Fruit fly (Drosophila melanogaster) whole organism, embryonic: ENCODE data around the gene CG13984.

Experiments
- ATbp ChIP-seq: fragments of 200-800 bp; sonication (Bioruptor generic); optimal IDR thresholded peaks from 2 replicates; lab custom pipeline; 2017; ENCODE audit warnings: missing biosample characterization, mild to moderate bottlenecking, missing genetic modification characterization, missing genetic modification reagents
- BtbVII ChIP-seq: fragments of 200-800 bp; sonication (Bioruptor generic); optimal IDR thresholded peaks from 3 replicates; lab custom pipeline; 2017; ENCODE audit warnings: missing biosample characterization, mild to moderate bottlenecking, missing genetic modification characterization
- CG10366 ChIP-seq: fragments of 200-800 bp; sonication (Bioruptor generic); IDR thresholded peaks from 2 replicates; pipeline ENCODE4 v1.3.6; 2022; ENCODE audit warnings: missing biosample characterization, missing genetic modification characterization
- CG12155 ChIP-seq: fragments of 200-800 bp; sonication (Bioruptor generic); optimal IDR thresholded peaks from 3 replicates; lab custom pipeline; 2016; ENCODE audit warnings: missing biosample characterization, missing genetic modification characterization
- CG12236 ChIP-seq: fragments of 200-800 bp; sonication (Bioruptor generic); optimal IDR thresholded peaks from 2 replicates; lab custom pipeline; 2016; ENCODE audit warnings: missing biosample characterization, missing genetic modification characterization
- CG12391 ChIP-seq: fragments of 200-800 bp; sonication (Bioruptor generic); optimal IDR thresholded peaks from 3 replicates; lab custom pipeline; 2018; ENCODE audit warnings: missing biosample characterization, mild to moderate bottlenecking, missing genetic modification characterization, moderate library complexity
- CG12744 ChIP-seq: fragments of 200-800 bp; sonication (Bioruptor generic); optimal IDR thresholded peaks from 2 replicates; lab custom pipeline; 2016; ENCODE audit warnings: missing biosample characterization, missing genetic modification characterization
- CG12769 ChIP-seq: fragments of 200-800 bp; sonication (Bioruptor generic); optimal IDR thresholded peaks from 2 replicates; lab custom pipeline; 2019; ENCODE audit warnings: missing biosample characterization, mild to moderate bottlenecking, missing genetic modification characterization, moderate library complexity
- CG15073 ChIP-seq: fragments of 200-800 bp; sonication (Bioruptor generic); optimal IDR thresholded peaks from 2 replicates; lab custom pipeline; 2016; ENCODE audit warnings: missing biosample characterization, missing genetic modification characterization
- CG1603 ChIP-seq: fragments of 200-800 bp; sonication (Bioruptor generic); optimal IDR thresholded peaks from 2 replicates; lab custom pipeline; 2019; ENCODE audit warnings: missing biosample characterization, mild to moderate bottlenecking, missing genetic modification characterization, moderate library complexity
- CG17385 ChIP-seq: fragments of 200-800 bp; sonication (Bioruptor generic); optimal IDR thresholded peaks from 3 replicates; lab custom pipeline; 2018; ENCODE audit warnings: missing biosample characterization, mild to moderate bottlenecking, missing genetic modification characterization
- CG2116 ChIP-seq: fragments of 200-800 bp; sonication (Bioruptor generic); optimal IDR thresholded peaks from 3 replicates; lab custom pipeline; 2018; ENCODE audit warnings: missing biosample characterization, mild to moderate bottlenecking, missing genetic modification characterization
- CG33557 ChIP-seq: fragments of 200-800 bp; sonication (Bioruptor generic); optimal IDR thresholded peaks from 2 replicates; lab custom pipeline; 2019; ENCODE audit warnings: missing biosample characterization, mild to moderate bottlenecking, missing genetic modification characterization, moderate library complexity
- CG3407 ChIP-seq: fragments of 200-800 bp; sonication (Bioruptor generic); optimal IDR thresholded peaks from 2 replicates; lab custom pipeline; 2018; ENCODE audit warnings: missing biosample characterization, mild to moderate bottlenecking, missing genetic modification characterization
- CG7928 ChIP-seq: fragments of 200-800 bp; sonication (Bioruptor generic); optimal IDR thresholded peaks from 2 replicates; lab custom pipeline; 2017; ENCODE audit warnings: missing biosample characterization, mild to moderate bottlenecking, missing genetic modification characterization
- CG8924 ChIP-seq: fragments of 200-800 bp; optimal IDR thresholded peaks from 3 replicates; lab custom pipeline; 2019; ENCODE audit warnings: missing biosample characterization, mild to moderate bottlenecking, missing genetic modification characterization, moderate library complexity
- CG9609 ChIP-seq: fragments of 200-800 bp; sonication (Bioruptor generic); optimal IDR thresholded peaks from 3 replicates; lab custom pipeline; 2016; ENCODE audit warnings: missing biosample characterization, missing genetic modification characterization
- CG9817 ChIP-seq: fragments of 200-800 bp; sonication (Bioruptor generic); optimal IDR thresholded peaks from 2 replicates; lab custom pipeline; 2018; ENCODE audit warnings: missing biosample characterization, mild to moderate bottlenecking, missing genetic modification characterization, moderate library complexity
- CG9876 ChIP-seq: fragments of 200-800 bp; sonication (Bioruptor generic); optimal IDR thresholded peaks from 2 replicates; lab custom pipeline; 2016; ENCODE audit warnings: missing biosample characterization, missing genetic modification characterization
- D19B ChIP-seq: fragments of 200-800 bp; sonication (Bioruptor generic); optimal IDR thresholded peaks from 2 replicates; lab custom pipeline; 2017; ENCODE audit warnings: missing biosample characterization, mild to moderate bottlenecking, missing genetic modification characterization
- ERR ChIP-seq: fragments of 200-800 bp; sonication (Bioruptor generic); optimal IDR thresholded peaks from 2 replicates; lab custom pipeline; 2016; ENCODE audit warnings: missing biosample characterization, missing genetic modification characterization
- Fer1 ChIP-seq: fragments of 200-800 bp; sonication (Bioruptor generic); optimal IDR thresholded peaks from 2 replicates; lab custom pipeline; 2017; ENCODE audit warnings: missing biosample characterization, mild to moderate bottlenecking, missing genetic modification characterization
- HLH4C ChIP-seq: fragments of 200-800 bp; sonication (Bioruptor generic); IDR thresholded peaks from 3 replicates; pipeline ENCODE4 v1.3.6; 2022; ENCODE audit warnings: missing biosample characterization, missing genetic modification characterization; ENCODE audit not compliant: partially characterized antibody
- HLH54F ChIP-seq: fragments of 200-800 bp; sonication (Bioruptor generic); optimal IDR thresholded peaks from 3 replicates; lab custom pipeline; 2016; ENCODE audit warnings: missing biosample characterization, missing genetic modification characterization
- HmgD ChIP-seq: fragments of 200-800 bp; sonication (Bioruptor generic); optimal IDR thresholded peaks from 3 replicates; lab custom pipeline; 2016; ENCODE audit warnings: missing biosample characterization, missing genetic modification characterization
- Lim3 ChIP-seq: fragments of 200-800 bp; sonication (Bioruptor generic); IDR thresholded peaks from 2 replicates; pipeline ENCODE4 v1.3.6; 2022; ENCODE audit warnings: missing biosample characterization, missing genetic modification characterization
- Myb ChIP-seq: fragments of 200-800 bp; sonication (Bioruptor generic); optimal IDR thresholded peaks from 2 replicates; lab custom pipeline; 2016; ENCODE audit warnings: missing biosample characterization, missing genetic modification characterization
- Nf-YA ChIP-seq: fragments of 200-800 bp; sonication (Bioruptor generic); IDR thresholded peaks from 2 replicates; pipeline ENCODE4 v1.3.6; 2022; ENCODE audit warnings: missing biosample characterization, missing genetic modification characterization
- Opbp ChIP-seq: fragments of 200-800 bp; sonication (Bioruptor generic); IDR thresholded peaks from 3 replicates; pipeline ENCODE4 v1.3.6; 2022; ENCODE audit warnings: missing biosample characterization, missing genetic modification characterization; ENCODE audit not compliant: partially characterized antibody
- Optix ChIP-seq: fragments of 200-800 bp; sonication (Bioruptor generic); IDR thresholded peaks from 3 replicates; pipeline ENCODE4 v1.3.6; 2022; ENCODE audit warnings: missing biosample characterization, missing genetic modification characterization
- YL-1 ChIP-seq: fragments of 200-800 bp; sonication (Bioruptor generic); optimal IDR thresholded peaks from 3 replicates; lab custom pipeline; 2017; ENCODE audit warnings: missing biosample characterization, mild to moderate bottlenecking, missing genetic modification characterization
- al ChIP-seq: fragments of 200-800 bp; sonication (Bioruptor generic); IDR thresholded peaks from 2 replicates; pipeline ENCODE4 v1.3.6; 2022; ENCODE audit warnings: missing biosample characterization, missing genetic modification characterization
- aop ChIP-seq: fragments of 200-800 bp; sonication (Bioruptor generic); IDR thresholded peaks from 2 replicates; pipeline ENCODE4 v1.3.6; 2022; ENCODE audit warnings: missing biosample characterization, missing genetic modification characterization
- dm ChIP-seq: fragments of 200-800 bp; sonication (Bioruptor generic); optimal IDR thresholded peaks from 3 replicates; lab custom pipeline; 2016; ENCODE audit warnings: missing biosample characterization, missing genetic modification characterization
- gce ChIP-seq: fragments of 200-800 bp; sonication (Bioruptor generic); IDR thresholded peaks from 3 replicates; pipeline ENCODE4 v1.3.6; 2022; ENCODE audit warnings: missing biosample characterization, missing genetic modification characterization
- grau ChIP-seq: fragments of 200-800 bp; optimal IDR thresholded peaks from 3 replicates; lab custom pipeline; 2019; ENCODE audit warnings: missing biosample characterization, mild to moderate bottlenecking, missing genetic modification characterization, moderate library complexity
- gt ChIP-seq: fragments of 200-800 bp; sonication (Bioruptor generic); IDR thresholded peaks from 2 replicates; pipeline ENCODE4 v1.3.6; 2022; ENCODE audit warnings: missing biosample characterization, missing genetic modification characterization
- ham ChIP-seq: fragments of 200-800 bp; sonication (Bioruptor generic); IDR thresholded peaks from 2 replicates; pipeline ENCODE4 v1.3.6; 2022; ENCODE audit warnings: missing biosample characterization, missing genetic modification characterization
- ken ChIP-seq: fragments of 200-800 bp; sonication (Bioruptor generic); IDR thresholded peaks from 3 replicates; pipeline ENCODE4 v1.3.6; 2022; ENCODE audit warnings: missing biosample characterization, missing genetic modification characterization
- kni ChIP-seq: fragments of 200-800 bp; sonication (Bioruptor generic); optimal IDR thresholded peaks from 3 replicates; lab custom pipeline; 2017; ENCODE audit warnings: mild to moderate bottlenecking, missing biosample characterization, missing genetic modification reagents, missing genetic modification characterization
- lmd ChIP-seq: fragments of 200-800 bp; sonication (Bioruptor generic); IDR thresholded peaks from 2 replicates; pipeline ENCODE4 v1.3.6; 2022; ENCODE audit warnings: missing biosample characterization, missing genetic modification characterization
- mld ChIP-seq: fragments of 200-800 bp; sonication (Bioruptor generic); IDR thresholded peaks from 3 replicates; pipeline ENCODE4 v1.3.6; 2022; ENCODE audit warnings: missing biosample characterization, missing genetic modification characterization; ENCODE audit not compliant: partially characterized antibody
- onecut ChIP-seq: fragments of 200-800 bp; sonication (Bioruptor generic); IDR thresholded peaks from 2 replicates; pipeline ENCODE4 v1.3.6; 2022; ENCODE audit warnings: missing biosample characterization, missing genetic modification characterization
- row ChIP-seq: fragments of 200-800 bp; sonication (Bioruptor generic); IDR thresholded peaks from 3 replicates; pipeline ENCODE4 v1.3.6; 2022; ENCODE audit warnings: missing biosample characterization, missing genetic modification characterization
- salm ChIP-seq: fragments of 200-800 bp; sonication (Bioruptor generic); optimal IDR thresholded peaks from 2 replicates; lab custom pipeline; 2018; ENCODE audit warnings: missing biosample characterization, mild to moderate bottlenecking, missing genetic modification characterization
- sqz ChIP-seq: fragments of 200-800 bp; sonication (Bioruptor generic); optimal IDR thresholded peaks from 3 replicates; lab custom pipeline; 2018; ENCODE audit warnings: missing biosample characterization, mild to moderate bottlenecking, missing genetic modification characterization
- tna ChIP-seq: fragments of 200-800 bp; sonication (Bioruptor generic); IDR thresholded peaks from 2 replicates; pipeline ENCODE4 v1.3.6; 2022; ENCODE audit warnings: missing biosample characterization, missing genetic modification characterization; ENCODE audit not compliant: partially characterized antibody
- trh ChIP-seq: fragments of 200-800 bp; sonication (Bioruptor generic); optimal IDR thresholded peaks from 2 replicates; lab custom pipeline; 2016; ENCODE audit warnings: missing biosample characterization, missing genetic modification characterization
- ttk ChIP-seq: fragments of 200-800 bp; sonication (Bioruptor generic); IDR thresholded peaks from 2 replicates; pipeline ENCODE4 v2.1.2; 2022; ENCODE audit warnings: missing biosample characterization, missing genetic modification characterization
- zen ChIP-seq: fragments of 200-800 bp; sonication (Bioruptor generic); optimal IDR thresholded peaks from 3 replicates; lab custom pipeline; 2018; ENCODE audit warnings: missing biosample characterization, mild to moderate bottlenecking, missing genetic modification characterization, moderate library complexity

Gene CG13984

dm6 chr2L:6338367-6338975 lies 29.9 kb downstream of the CG13984 start, which contains the start of the genes Pez and Cpr (continued):
- TF ChIP-seq sqz (GFP tag; lab: Kevin White, UChicago): no peak
- peak; percentile 70 for TF ChIP-seq CG2116 (GFP tag; lab: Kevin White, UChicago)
- 0 out of 2 replicates have a peak, but pooled peaks have one; percentile 21 for TF ChIP-seq CG10366 (GFP tag; lab: Robert Waterston, UW)
- no peak for TF ChIP-seq CG9876 (GFP tag; lab: Kevin White, UChicago)
- no peak for TF ChIP-seq aop (GFP tag; lab: Robert Waterston, UW)
- no peak for TF ChIP-seq CG1603 (tag; lab: Kevin White, UChicago)
- TF ChIP-seq CG12155: no peak
- peak; percentile 72; the same call in 2 of the 3 replicates for TF ChIP-seq ken
- TF ChIP-seq Fer1 (GFP tag; lab: Kevin White, UChicago): peak; percentile 21
- TF ChIP-seq Opbp (GFP tag; lab: Robert Waterston, UW): peak; percentile 79
- no peak for TF ChIP-seq YL-1
- no peak for TF ChIP-seq kni (GFP tag; lab: Kevin White, UChicago)
- no peak for TF ChIP-seq CG9609 (GFP tag; lab: Kevin White, UChicago)
- no peak for TF ChIP-seq CG12769 (tag; lab: Kevin White, UChicago)
- no peak for TF ChIP-seq D19B (GFP tag; lab: Kevin White, UChicago)
- no peak for TF ChIP-seq ttk (GFP tag; lab: Robert Waterston, UW)
- TF ChIP-seq CG17385 (GFP tag; lab: Kevin White, UChicago): no peak
- TF ChIP-seq HLH54F (GFP tag; lab: Kevin White, UChicago): peak; percentile 30
- no peak for TF ChIP-seq ATbp
- TF ChIP-seq CG12391 (tag; lab: Kevin White, UChicago): peak; percentile 39
- peak; percentile 86 for TF ChIP-seq HLH4C (GFP tag; lab: Robert Waterston, UW)
- TF ChIP-seq trh: peak; percentile 15
- peak; percentile 23; the same call in 1 of the 2 replicates for TF ChIP-seq tna (GFP tag; lab: Robert Waterston, UW)
- TF ChIP-seq ERR: no peak
- peak; percentile 23 for TF ChIP-seq CG9817 (tag; lab: Kevin White, UChicago)
- TF ChIP-seq Myb (GFP tag; lab: Kevin White, UChicago): peak; percentile 92
- TF ChIP-seq gt (GFP tag; lab: Robert Waterston, UW): 0 out of 2 replicates have a peak, but pooled peaks have one; percentile 25
- no peak for TF ChIP-seq CG15073 (GFP tag; lab: Kevin White, UChicago)
- TF ChIP-seq CG33557: no peak
- TF ChIP-seq CG12744: no peak
- TF ChIP-seq BtbVII (GFP tag; lab: Kevin White, UChicago): no peak
- TF ChIP-seq gce (GFP tag; lab: Robert Waterston, UW): no peak
- TF ChIP-seq CG8924 (tag; lab: Kevin White, UChicago): peak; percentile 49
- no peak for TF ChIP-seq salm (tag; lab: Kevin White, UChicago)
- 0 out of 3 replicates have a peak, but pooled peaks have one; percentile 19 for TF ChIP-seq Optix
- peak; percentile 23 for TF ChIP-seq dm (GFP tag; lab: Kevin White, UChicago)
- 0 out of 2 replicates have a peak, but pooled peaks have one; percentile 11 for TF ChIP-seq Nf-YA
- TF ChIP-seq row (GFP tag; lab: Robert Waterston, UW): no peak
- TF ChIP-seq onecut (GFP tag; lab: Robert Waterston, UW): peak; percentile 37; the same call in 1 of the 2 replicates
- no peak for TF ChIP-seq Lim3 (GFP tag; lab: Robert Waterston, UW)
- peak; percentile 44 for TF ChIP-seq zen (tag; lab: Kevin White, UChicago)
- TF ChIP-seq CG12236: no peak
- no peak for TF ChIP-seq CG3407 (GFP tag; lab: Kevin White, UChicago)
- no peak for TF ChIP-seq grau (tag; lab: Kevin White, UChicago)
- peak; percentile 38 for TF ChIP-seq CG7928 (GFP tag; lab: Kevin White, UChicago)
- TF ChIP-seq ham (GFP tag; lab: Robert Waterston, UW): no peak
- TF ChIP-seq al: peak; percentile 10; the same call in 1 of the 2 replicates
- TF ChIP-seq mld (GFP tag; lab: Robert Waterston, UW): peak; percentile 86
- TF ChIP-seq HmgD (GFP tag; lab: Kevin White, UChicago): no peak
- TF ChIP-seq lmd (GFP tag; lab: Robert Waterston, UW): peak; percentile 6; the same call in 1 of the 2 replicates
